Worm (Caenorhabditis elegans): ENCODE results near the gene dim-1.

Gene dim-1

ce11 chrX:8005967-8006366 is 52.1 kb downstream of the dim-1 start:
- TF ChIP-seq ces-1 (GFP tag; optimal IDR thresholded peaks at IDR 0.05) (peak; percentile 70), sptf-1 (tag; optimal IDR thresholded peaks at IDR 0.05) (peak; percentile 10), lin-32 (GFP tag; optimal IDR thresholded peaks at IDR 0.05) (no peak)

- TF ChIP-seq M03D4.4 (tag; optimal IDR thresholded peaks at IDR 0.05) = no peak
- no peak for TF ChIP-seq blmp-1 (tag; optimal IDR thresholded peaks at IDR 0.05)
- TF ChIP-seq ham-2 (GFP tag; optimal IDR thresholded peaks at IDR 0.05) = no peak
- TF ChIP-seq mls-2 (tag; optimal IDR thresholded peaks at IDR 0.05) = no peak
- TF ChIP-seq drap-1 (GFP tag; optimal IDR thresholded peaks at IDR 0.05) = no peak
- no peak for TF ChIP-seq zip-8 (tag; optimal IDR thresholded peaks at IDR 0.05)
- no peak for TF ChIP-seq elt-3 (tag; optimal IDR thresholded peaks at IDR 0.05)
- no peak for TF ChIP-seq unc-39 (tag; optimal IDR thresholded peaks at IDR 0.05)
- TF ChIP-seq nhr-76 (tag; optimal IDR thresholded peaks at IDR 0.05) = no peak
- TF ChIP-seq cnd-1 (tag; optimal IDR thresholded peaks at IDR 0.05) = no peak
- TF ChIP-seq lin-13 (tag; optimal IDR thresholded peaks at IDR 0.05) = no peak
- TF ChIP-seq bed-3 (GFP tag; optimal IDR thresholded peaks at IDR 0.05) = no peak
- TF ChIP-seq nhr-12 (tag; optimal IDR thresholded peaks at IDR 0.05) = no peak
- TF ChIP-seq lin-32 (GFP tag; optimal IDR thresholded peaks at IDR 0.05) = no peak
- no peak for TF ChIP-seq ztf-11 (tag; optimal IDR thresholded peaks at IDR 0.05)
- no peak for TF ChIP-seq unc-62 (GFP tag; optimal IDR thresholded peaks at IDR 0.05)
- TF ChIP-seq mep-1 (tag; optimal IDR thresholded peaks at IDR 0.05) = no peak
Measured at ce11 chrX:8004845-8005244, 53.2 kb downstream of the dim-1 start.

ce11 chrX:8003663-8004062 is 54.4 kb downstream of the dim-1 start, which contains the start of the genes F45E1.1 and F45E1.2:
Gene F45E1.1, plus strand, starts transcription at chrX:8003682.
Gene F45E1.2, plus strand, starts transcription at chrX:8003733.
- TF ChIP-seq sem-2 (GFP tag; optimal IDR thresholded peaks at IDR 0.05) (no peak), nhr-237 (tag; optimal IDR thresholded peaks at IDR 0.05) (no peak), sptf-1 (tag; optimal IDR thresholded peaks at IDR 0.05) (no peak), ham-2 (GFP tag; optimal IDR thresholded peaks at IDR 0.05) (no peak), elt-1 (tag; optimal IDR thresholded peaks at IDR 0.05; ENCODE audit: borderline replicate concordance, insufficient read depth) (no peak), tbx-8 (GFP tag; optimal IDR thresholded peaks at IDR 0.05) (no peak), bed-3 (GFP tag; optimal IDR thresholded peaks at IDR 0.05) (no peak), lin-13 (tag; optimal IDR thresholded peaks at IDR 0.05) (no peak), pha-4 (tag; optimal IDR thresholded peaks at IDR 0.05) (no peak), ces-1 (GFP tag; optimal IDR thresholded peaks at IDR 0.05) (no peak), mab-5 (tag; optimal IDR thresholded peaks at IDR 0.05) (no peak), nhr-28 (tag; optimal IDR thresholded peaks at IDR 0.05) (no peak), mep-1 (tag; optimal IDR thresholded peaks at IDR 0.05) (no peak), nhr-76 (tag; optimal IDR thresholded peaks at IDR 0.05) (no peak), mls-2 (tag; optimal IDR thresholded peaks at IDR 0.05) (no peak)

Measured in whole organism, mixed stage, embryonic.